Worm (Caenorhabditis elegans) whole organism, early embryonic: ENCODE data around the gene Y51H7C.10.

Source experiments
- B0310.2 ChIP-seq: sonication (generic microtip); optimal IDR thresholded peaks from 2 replicates; lab custom pipeline; 2016; ENCODE audit warnings: mild to moderate bottlenecking, missing genetic modification characterization, missing compliant biosample characterization
- F13C5.2 ChIP-seq: sonication (generic microtip); optimal IDR thresholded peaks from 2 replicates; lab custom pipeline; 2017; ENCODE audit warnings: mild to moderate bottlenecking, missing genetic modification characterization, inconsistent platforms, missing compliant biosample characterization
- aly-1 ChIP-seq: sonication (generic microtip); optimal IDR thresholded peaks from 2 replicates; lab custom pipeline; 2016; ENCODE audit warnings: missing genetic modification characterization, missing compliant biosample characterization
- ama-1 ChIP-seq: fragments of 150-350 bp; optimal IDR thresholded peaks from 2 replicates; lab custom pipeline; 2014
- ceh-13 ChIP-seq: fragments of 200-800 bp; sonication (Bioruptor generic); optimal IDR thresholded peaks from 2 replicates; lab custom pipeline; 2018; ENCODE audit warnings: mild to moderate bottlenecking, missing genetic modification characterization, missing compliant biosample characterization
- ceh-36 ChIP-seq: sonication (generic microtip); optimal IDR thresholded peaks from 2 replicates; lab custom pipeline; 2016; ENCODE audit warnings: missing genetic modification characterization, inconsistent platforms, missing compliant biosample characterization
- ets-7 ChIP-seq: sonication (generic microtip); optimal IDR thresholded peaks from 2 replicates; lab custom pipeline; 2016; ENCODE audit warnings: missing genotype, missing genetic modification characterization, missing compliant biosample characterization
- flt-1 ChIP-seq: fragments of 200-800 bp; sonication (Bioruptor generic); IDR thresholded peaks from 2 replicates; pipeline ENCODE4 v1.3.6; 2022; ENCODE audit warnings: missing genetic modification characterization, missing compliant biosample characterization
- hmbx-1 ChIP-seq: sonication (generic microtip); optimal IDR thresholded peaks from 2 replicates; lab custom pipeline; 2016; ENCODE audit warnings: mild to moderate bottlenecking, missing genetic modification characterization, missing compliant biosample characterization
- hmg-4 ChIP-seq: fragments of 200-800 bp; sonication (Bioruptor generic); optimal IDR thresholded peaks from 2 replicates; lab custom pipeline; 2018; ENCODE audit warnings: mild to moderate bottlenecking, missing genetic modification characterization, missing compliant biosample characterization
- hnd-1 ChIP-seq: sonication (generic microtip); optimal IDR thresholded peaks from 2 replicates; lab custom pipeline; 2016; ENCODE audit warnings: missing genetic modification characterization, missing compliant biosample characterization
- pes-1 ChIP-seq: fragments of 200-800 bp; sonication (Bioruptor generic); IDR thresholded peaks from 2 replicates; pipeline ENCODE4 v1.3.6; 2022; ENCODE audit warnings: missing genetic modification reagents, missing genetic modification characterization, missing compliant biosample characterization
- scrt-1 ChIP-seq: fragments of 200-800 bp; sonication (Bioruptor generic); IDR thresholded peaks from 2 replicates; pipeline ENCODE4 v1.3.6; 2022; ENCODE audit warnings: missing genetic modification characterization, missing compliant biosample characterization
- sea-1 ChIP-seq: fragments of 200-800 bp; sonication (Bioruptor generic); conservative IDR thresholded peaks from 2 replicates; pipeline ENCODE4 v1.3.6; 2022; ENCODE audit warnings: missing genetic modification characterization, missing compliant biosample characterization
- tbx-11 ChIP-seq: fragments of 200-800 bp; sonication (Bioruptor generic); IDR thresholded peaks from 2 replicates; pipeline ENCODE4 v1.3.6; 2022; ENCODE audit warnings: missing genetic modification characterization, missing compliant biosample characterization
- tbx-37 ChIP-seq: fragments of 200-800 bp; sonication (Bioruptor generic); conservative IDR thresholded peaks from 2 replicates; pipeline ENCODE4 v1.3.6; 2022; ENCODE audit warnings: missing genetic modification reagents, missing genetic modification characterization, missing compliant biosample characterization
- tra-4 ChIP-seq: sonication (generic microtip); optimal IDR thresholded peaks from 2 replicates; lab custom pipeline; 2017; ENCODE audit warnings: missing genetic modification characterization, missing compliant biosample characterization

Y51H7C.10 gene

ce11 chrII:1398396-1398795, 25.2 kb downstream of the Y51H7C.10 start, which contains the start of gene F54D12.2:
Gene F54D12.2, plus strand, starts transcription at chrII:1398696.
- TF ChIP-seq sea-1 (GFP tag; lab: Robert Waterston, UW) (no peak), tra-4 (no peak), ets-7 (tag; lab: Kevin White, UChicago) (no peak), pes-1 (GFP tag; lab: Robert Waterston, UW) (no peak), ceh-13 (no peak)

ce11 chrII:1397703-1398102, 25.9 kb downstream of the Y51H7C.10 start, which contains the start of gene F54D12.8:
Gene F54D12.8, minus strand, starts transcription at chrII:1398038.
- TF ChIP-seq ceh-36 (tag; lab: Kevin White, UChicago) (no peak), tbx-37 (GFP tag; lab: Robert Waterston, UW) (no peak), hnd-1 (no peak), B0310.2 (no peak), scrt-1 (GFP tag; lab: Robert Waterston, UW) (no peak), sea-1 (GFP tag; lab: Robert Waterston, UW) (no peak)

- TF ChIP-seq hmg-4 (GFP tag; lab: Kevin White, UChicago) = no peak
Measured at ce11 chrII:1386478-1386877, 37.1 kb downstream of the Y51H7C.10 start, which contains the start of gene aat-7. Gene aat-7, plus strand, starts transcription at chrII:1386870.

- no peak for TF ChIP-seq tbx-11
Measured at ce11 chrII:1385280-1385679, 38.3 kb downstream of the Y51H7C.10 start, which contains the start of gene F54D12.7. Gene F54D12.7, minus strand, starts transcription at chrII:1385380.

- TF ChIP-seq ets-7 (tag; lab: Kevin White, UChicago) (no peak), aly-1 (tag; lab: Kevin White, UChicago) (no peak), F13C5.2 (tag; lab: Kevin White, UChicago) (no peak), hmg-4 (GFP tag; lab: Kevin White, UChicago) (no peak), scrt-1 (GFP tag; lab: Robert Waterston, UW) (no peak), B0310.2 (no peak), tbx-37 (GFP tag; lab: Robert Waterston, UW) (no peak), tbx-11 (no peak), ama-1 (lab: Kevin White, UChicago) (no peak), ceh-36 (tag; lab: Kevin White, UChicago) (no peak), tra-4 (no peak), hmbx-1 (no peak), hnd-1 (no peak), flt-1 (no peak), pes-1 (GFP tag; lab: Robert Waterston, UW) (no peak), sea-1 (GFP tag; lab: Robert Waterston, UW) (no peak), ceh-13 (no peak)
Measured at ce11 chrII:1381618-1382017, 41.9 kb downstream of the Y51H7C.10 start, which contains the start of gene F54D12.9. Gene F54D12.9, minus strand, starts transcription at chrII:1381718.

- no peak for TF ChIP-seq tra-4
- TF ChIP-seq pes-1 (GFP tag; lab: Robert Waterston, UW) = no peak
- no peak for TF ChIP-seq sea-1 (GFP tag; lab: Robert Waterston, UW)
Measured at ce11 chrII:1378259-1378658, 45.3 kb downstream of the Y51H7C.10 start, which contains the start of gene F54D12.10. Gene F54D12.10, minus strand, starts transcription at chrII:1378359.

ce11 chrII:1376795-1377194, 46.8 kb downstream of the Y51H7C.10 start:
- TF ChIP-seq hmbx-1 (no peak), hmg-4 (GFP tag; lab: Kevin White, UChicago) (no peak), ceh-13 (no peak), scrt-1 (GFP tag; lab: Robert Waterston, UW) (no peak), B0310.2 (no peak), tbx-37 (GFP tag; lab: Robert Waterston, UW) (no peak), F13C5.2 (tag; lab: Kevin White, UChicago) (no peak), ets-7 (tag; lab: Kevin White, UChicago) (no peak), sea-1 (GFP tag; lab: Robert Waterston, UW) (no peak), flt-1 (no peak), pes-1 (GFP tag; lab: Robert Waterston, UW) (no peak), tra-4 (no peak)

ce11 chrII:1375627-1376026, 47.9 kb downstream of the Y51H7C.10 start:
- TF ChIP-seq tbx-11 = no peak

- TF ChIP-seq hnd-1 (no peak), ets-7 (tag; lab: Kevin White, UChicago) (no peak), aly-1 (tag; lab: Kevin White, UChicago) (no peak), tbx-37 (GFP tag; lab: Robert Waterston, UW) (no peak), hmbx-1 (no peak), sea-1 (GFP tag; lab: Robert Waterston, UW) (no peak), flt-1 (no peak), ama-1 (lab: Kevin White, UChicago) (no peak), B0310.2 (no peak), tra-4 (no peak), F13C5.2 (tag; lab: Kevin White, UChicago) (no peak), ceh-13 (no peak), pes-1 (GFP tag; lab: Robert Waterston, UW) (no peak), ceh-36 (tag; lab: Kevin White, UChicago) (no peak), tbx-11 (no peak)
Measured at ce11 chrII:1374889-1375288, 48.7 kb downstream of the Y51H7C.10 start, which contains the start of gene rog-1. Gene rog-1, minus strand, starts transcription at chrII:1374989.
